Worm (Caenorhabditis elegans) whole organism, L3 larva: Measurements from ENCODE around the gene kars-1.

ENCODE experiments used
- R02D3.7 ChIP-seq: fragments of 150-350 bp; optimal IDR thresholded peaks from 2 replicates; lab custom pipeline; 2014; ENCODE audit warnings: missing biosample characterization, missing genetic modification characterization
- ama-1 ChIP-seq: fragments of 150-350 bp; optimal IDR thresholded peaks from 2 replicates; lab custom pipeline; 2018
- fkh-10 ChIP-seq: sonication (generic microtip); optimal IDR thresholded peaks from 2 replicates; lab custom pipeline; 2017; ENCODE audit warnings: missing biosample characterization, missing genetic modification reagents, missing genetic modification characterization
- lin-15B ChIP-seq: fragments of 150-350 bp; optimal IDR thresholded peaks from 2 replicates; lab custom pipeline; 2014; ENCODE audit warnings: missing biosample characterization, missing genetic modification characterization
- nhr-237 ChIP-seq: fragments of 150-350 bp; optimal IDR thresholded peaks from 2 replicates; lab custom pipeline; 2014; ENCODE audit warnings: missing biosample characterization, missing genetic modification characterization
- pha-4 ChIP-seq: fragments of 150-350 bp; optimal IDR thresholded peaks from 2 replicates; lab custom pipeline; 2014; ENCODE audit warnings: missing biosample characterization, missing genetic modification reagents, missing genetic modification characterization
- snpc-4 ChIP-seq: fragments of 150-350 bp; optimal IDR thresholded peaks from 2 replicates; lab custom pipeline; 2014; ENCODE audit warnings: missing biosample characterization, missing genetic modification characterization
- tbx-2 ChIP-seq: sonication (generic microtip); optimal IDR thresholded peaks from 2 replicates; lab custom pipeline; 2016; ENCODE audit warnings: mild to moderate bottlenecking, missing genetic modification characterization, missing compliant biosample characterization
- ztf-11 ChIP-seq: fragments of 150-350 bp; optimal IDR thresholded peaks from 2 replicates; lab custom pipeline; 2014; ENCODE audit warnings: missing biosample characterization, missing genetic modification characterization
- ztf-4 ChIP-seq: fragments of 150-350 bp; optimal IDR thresholded peaks from 2 replicates; lab custom pipeline; 2014; ENCODE audit warnings: missing biosample characterization, missing genetic modification characterization

DNA sequence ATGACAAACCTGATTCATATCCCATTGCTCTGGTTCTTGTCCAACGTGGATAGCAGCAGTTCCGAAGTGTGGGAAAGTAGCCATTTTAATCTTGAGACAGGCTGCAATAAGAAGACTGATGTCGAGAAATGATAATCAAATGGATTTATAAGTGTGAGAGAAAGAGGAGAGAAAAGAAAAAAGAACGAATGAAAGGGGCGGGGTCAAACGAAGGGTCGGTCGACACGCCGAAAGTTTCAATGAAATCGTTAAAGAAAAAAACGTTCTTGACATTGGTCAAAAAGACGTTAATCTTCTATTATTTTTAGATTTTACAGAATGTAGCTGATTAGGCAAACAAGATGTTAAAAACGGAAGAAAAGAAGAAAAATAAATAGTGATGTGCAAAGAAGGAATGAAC lies 14.4 kb downstream of the kars-1 start, which contains the start of gene cth-2:
- TF ChIP-seq ztf-4 (tag; lab: Kevin White, UChicago), result no peak
- no peak for TF ChIP-seq R02D3.7 (tag; lab: Kevin White, UChicago)
- TF ChIP-seq pha-4 (tag; lab: Kevin White, UChicago), result peak; percentile 9
- no peak for TF ChIP-seq ztf-11
- TF ChIP-seq nhr-237 (tag; lab: Kevin White, UChicago), result no peak
- no peak for TF ChIP-seq fkh-10 (GFP tag; lab: Kevin White, UChicago)
- TF ChIP-seq tbx-2 (tag; lab: Kevin White, UChicago), result no peak
- TF ChIP-seq lin-15B, result no peak
- no peak for TF ChIP-seq ama-1 (lab: Kevin White, UChicago)
- TF ChIP-seq snpc-4, result no peak
